Fruit fly (Drosophila melanogaster) whole organism, prepupa: ENCODE results near the gene Ugt37D1.

Source experiments
- CG10631 ChIP-seq: fragments of 200-800 bp; sonication (Bioruptor generic); optimal IDR thresholded peaks from 2 replicates; lab custom pipeline; 2016; ENCODE audit warnings: missing biosample characterization, missing genetic modification characterization
- CG11294 ChIP-seq: fragments of 200-800 bp; sonication (Bioruptor generic); IDR thresholded peaks from 2 replicates; pipeline ENCODE4 v1.3.6; 2022; ENCODE audit warnings: missing biosample characterization, missing genetic modification characterization
- CG15336 ChIP-seq: fragments of 200-800 bp; sonication (Bioruptor generic); IDR thresholded peaks from 2 replicates; pipeline ENCODE4 v1.3.6; 2022; ENCODE audit warnings: missing biosample characterization, missing genetic modification characterization
- CG1621 ChIP-seq: fragments of 200-800 bp; sonication (Bioruptor generic); optimal IDR thresholded peaks from 3 replicates; lab custom pipeline; 2018; ENCODE audit warnings: missing biosample characterization, mild to moderate bottlenecking, missing genetic modification characterization
- CG16779 ChIP-seq: fragments of 200-800 bp; sonication (Bioruptor generic); optimal IDR thresholded peaks from 3 replicates; lab custom pipeline; 2017; ENCODE audit warnings: missing biosample characterization, mild to moderate bottlenecking, missing genetic modification characterization
- CG3919 ChIP-seq: fragments of 200-800 bp; sonication (Bioruptor generic); optimal IDR thresholded peaks from 3 replicates; lab custom pipeline; 2016; ENCODE audit warnings: missing biosample characterization, missing genetic modification characterization
- CG4318 ChIP-seq: fragments of 200-800 bp; sonication (Bioruptor generic); optimal IDR thresholded peaks from 3 replicates; lab custom pipeline; 2017; ENCODE audit warnings: missing biosample characterization, mild to moderate bottlenecking, missing genetic modification characterization
- CG6163 ChIP-seq: fragments of 200-800 bp; sonication (Bioruptor generic); IDR thresholded peaks from 3 replicates; pipeline ENCODE4 v1.3.6; 2022; ENCODE audit warnings: missing biosample characterization, missing genetic modification characterization
- CG6276 ChIP-seq: fragments of 200-800 bp; sonication (Bioruptor generic); optimal IDR thresholded peaks from 2 replicates; lab custom pipeline; 2017; ENCODE audit warnings: missing biosample characterization, mild to moderate bottlenecking, missing genetic modification characterization
- CG6808 ChIP-seq: fragments of 200-800 bp; sonication (Bioruptor generic); optimal IDR thresholded peaks from 3 replicates; lab custom pipeline; 2017; ENCODE audit warnings: missing biosample characterization, missing genetic modification characterization, mild to moderate bottlenecking, moderate library complexity, missing genetic modification reagents
- CG6854 ChIP-seq: fragments of 200-800 bp; sonication (Bioruptor generic); optimal IDR thresholded peaks from 2 replicates; lab custom pipeline; 2017; ENCODE audit warnings: missing biosample characterization, mild to moderate bottlenecking, missing genetic modification characterization
- CG7368 ChIP-seq: fragments of 200-800 bp; sonication (Bioruptor generic); optimal IDR thresholded peaks from 3 replicates; lab custom pipeline; 2016; ENCODE audit warnings: missing biosample characterization, missing genetic modification characterization
- CG8119 ChIP-seq: fragments of 200-800 bp; sonication (Bioruptor generic); IDR thresholded peaks from 3 replicates; pipeline ENCODE4 v1.3.6; 2022; ENCODE audit warnings: missing biosample characterization, missing genetic modification characterization
- CG8319 ChIP-seq: fragments of 200-800 bp; sonication (Bioruptor generic); optimal IDR thresholded peaks from 3 replicates; lab custom pipeline; 2016; ENCODE audit warnings: missing biosample characterization, missing genetic modification characterization
- CG8632 ChIP-seq: fragments of 200-800 bp; sonication (Bioruptor generic); optimal IDR thresholded peaks from 3 replicates; lab custom pipeline; 2016; ENCODE audit warnings: missing biosample characterization, missing genetic modification characterization
- CG9139 ChIP-seq: fragments of 200-800 bp; sonication (Bioruptor generic); optimal IDR thresholded peaks from 3 replicates; lab custom pipeline; 2017; ENCODE audit warnings: missing biosample characterization, mild to moderate bottlenecking, missing genetic modification characterization
- Eip75B ChIP-seq: fragments of 200-800 bp; sonication (Bioruptor generic); optimal IDR thresholded peaks from 3 replicates; lab custom pipeline; 2016; ENCODE audit warnings: missing biosample characterization, missing genetic modification characterization
- Eip78C ChIP-seq: fragments of 200-800 bp; sonication (Bioruptor generic); peaks from one replicate; lab custom pipeline; 2016; ENCODE audit warnings: missing biosample characterization, missing genetic modification characterization
- Ets96B ChIP-seq: fragments of 200-800 bp; optimal IDR thresholded peaks from 2 replicates; lab custom pipeline; 2019; ENCODE audit warnings: missing biosample characterization, mild to moderate bottlenecking, missing genetic modification characterization, moderate library complexity
- Gug ChIP-seq: fragments of 200-800 bp; sonication (Bioruptor generic); IDR thresholded peaks from 2 replicates; pipeline ENCODE4 v1.3.6; 2022; ENCODE audit warnings: missing biosample characterization, missing genetic modification characterization
- Hr4 ChIP-seq: fragments of 200-800 bp; sonication (Bioruptor generic); optimal IDR thresholded peaks from 3 replicates; lab custom pipeline; 2016; ENCODE audit warnings: missing biosample characterization, missing genetic modification characterization
- Smox ChIP-seq: fragments of 200-800 bp; sonication (Bioruptor generic); optimal IDR thresholded peaks from 3 replicates; lab custom pipeline; 2016; ENCODE audit warnings: missing biosample characterization, missing genetic modification characterization
- Sox14 ChIP-seq: fragments of 200-800 bp; sonication (Bioruptor generic); optimal IDR thresholded peaks from 3 replicates; lab custom pipeline; 2016; ENCODE audit warnings: missing biosample characterization, missing genetic modification characterization
- acj6 ChIP-seq: fragments of 200-800 bp; sonication (Bioruptor generic); optimal IDR thresholded peaks from 3 replicates; lab custom pipeline; 2016; ENCODE audit warnings: missing biosample characterization, missing genetic modification characterization
- cyc ChIP-seq: fragments of 200-800 bp; sonication (Bioruptor generic); optimal IDR thresholded peaks from 3 replicates; lab custom pipeline; 2016; ENCODE audit warnings: missing biosample characterization, missing genetic modification characterization
- eg ChIP-seq: fragments of 200-800 bp; sonication (Bioruptor generic); IDR thresholded peaks from 3 replicates; pipeline ENCODE4 v1.3.6; 2022; ENCODE audit warnings: missing biosample characterization, missing genetic modification characterization
- esn ChIP-seq: fragments of 200-800 bp; sonication (Bioruptor generic); optimal IDR thresholded peaks from 2 replicates; lab custom pipeline; 2016; ENCODE audit warnings: missing biosample characterization, mild to moderate bottlenecking, missing genetic modification characterization, moderate library complexity
- net ChIP-seq: fragments of 200-800 bp; sonication (Bioruptor generic); optimal IDR thresholded peaks from 3 replicates; lab custom pipeline; 2016; ENCODE audit warnings: missing biosample characterization, missing genetic modification characterization
- pdm3 ChIP-seq: fragments of 200-800 bp; sonication (Bioruptor generic); optimal IDR thresholded peaks from 3 replicates; lab custom pipeline; 2016; ENCODE audit warnings: missing biosample characterization, missing genetic modification characterization
- salr ChIP-seq, 2 experiments: fragments of 200-800 bp; sonication (Bioruptor generic); optimal IDR thresholded peaks; 3 replicates each; lab custom pipeline; 2016 to 2018; ENCODE audit warnings: missing biosample characterization in 2 of 2, missing genetic modification characterization in 2 of 2, mild to moderate bottlenecking in 1 of 2
- svp ChIP-seq: fragments of 200-800 bp; sonication (Bioruptor generic); peaks from one replicate; lab custom pipeline; 2016; ENCODE audit warnings: missing biosample characterization, missing genetic modification characterization
- vri ChIP-seq: fragments of 200-800 bp; sonication (Bioruptor generic); optimal IDR thresholded peaks from 3 replicates; lab custom pipeline; 2016; ENCODE audit warnings: missing biosample characterization, mild to moderate bottlenecking, missing genetic modification characterization

The Ugt37D1 gene

DNA sequence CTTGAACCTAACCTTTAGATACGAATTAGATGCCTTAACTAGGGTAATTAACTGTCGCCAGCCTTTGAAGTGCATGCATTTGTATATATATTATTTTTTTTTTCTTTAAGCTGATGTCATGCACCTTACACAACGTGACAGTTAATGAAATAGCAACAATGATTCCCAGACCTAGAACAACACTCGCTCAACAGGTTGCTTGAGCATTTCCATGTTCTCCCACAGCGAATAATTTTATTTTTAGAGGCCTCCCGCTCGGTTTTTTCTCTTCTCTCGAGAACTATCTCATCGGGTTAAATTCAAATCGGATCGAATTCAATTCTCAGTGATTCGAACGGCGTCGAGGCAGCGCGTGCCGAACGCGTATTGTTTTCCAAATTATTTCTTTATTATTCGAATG lies at the start of gene Ugt37D1:
Gene Ugt37D1, plus strand, starts transcription at position 321 of the 400 bp plus-strand sequence.
- TF ChIP-seq Eip78C (GFP tag; lab: Kevin White, UChicago) (peak; percentile 60), CG10631 (GFP tag; lab: Kevin White, UChicago) (no peak), net (GFP tag; lab: Kevin White, UChicago) (no peak), salr (GFP tag; optimal IDR thresholded peaks at IDR 0.05; lab: Kevin White, UChicago) (peak in 1 of 2 experiments; percentile 2)

DNA sequence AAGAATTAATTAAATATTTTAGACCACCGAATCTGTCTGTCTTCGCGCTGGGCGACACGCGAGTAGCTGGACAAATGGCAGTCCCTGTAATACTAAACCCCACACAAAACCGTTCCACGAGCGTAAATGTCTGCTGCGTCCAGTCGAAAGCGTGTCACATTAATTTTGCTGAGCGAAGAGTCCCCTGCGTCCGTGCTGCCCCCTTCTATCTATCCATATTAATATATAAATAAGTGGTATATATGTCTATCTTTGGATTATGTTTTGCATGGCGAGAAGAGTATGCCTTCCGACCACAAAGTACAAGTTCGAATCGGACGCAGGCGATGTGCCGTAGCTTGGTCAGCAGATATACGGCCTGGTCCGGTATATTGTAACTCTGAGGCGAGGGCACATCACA lies 46.5 kb upstream of the Ugt37D1 start:
- TF ChIP-seq Eip78C (GFP tag; lab: Kevin White, UChicago) = no peak
- no peak for TF ChIP-seq vri (GFP tag; lab: Kevin White, UChicago)
- TF ChIP-seq CG1621 (tag; lab: Kevin White, UChicago) = no peak
- no peak for TF ChIP-seq salr (GFP tag; optimal IDR thresholded peaks at IDR 0.05; lab: Kevin White, UChicago)
- no peak for TF ChIP-seq CG11294
- TF ChIP-seq CG3919 = no peak
- TF ChIP-seq CG7368 (GFP tag; lab: Kevin White, UChicago) = no peak
- no peak for TF ChIP-seq acj6 (GFP tag; lab: Kevin White, UChicago)
- no peak for TF ChIP-seq CG10631 (GFP tag; lab: Kevin White, UChicago)
- no peak for TF ChIP-seq CG8319
- no peak for TF ChIP-seq CG4318 (GFP tag; lab: Kevin White, UChicago)
- TF ChIP-seq Gug (GFP tag; lab: Robert Waterston, UW) = no peak
- TF ChIP-seq CG8632 = no peak
- no peak for TF ChIP-seq CG16779 (tag; lab: Kevin White, UChicago)
- no peak for TF ChIP-seq Eip75B
- no peak for TF ChIP-seq Ets96B (tag; lab: Kevin White, UChicago)
- TF ChIP-seq, all 60 proteins: peak for 0

DNA sequence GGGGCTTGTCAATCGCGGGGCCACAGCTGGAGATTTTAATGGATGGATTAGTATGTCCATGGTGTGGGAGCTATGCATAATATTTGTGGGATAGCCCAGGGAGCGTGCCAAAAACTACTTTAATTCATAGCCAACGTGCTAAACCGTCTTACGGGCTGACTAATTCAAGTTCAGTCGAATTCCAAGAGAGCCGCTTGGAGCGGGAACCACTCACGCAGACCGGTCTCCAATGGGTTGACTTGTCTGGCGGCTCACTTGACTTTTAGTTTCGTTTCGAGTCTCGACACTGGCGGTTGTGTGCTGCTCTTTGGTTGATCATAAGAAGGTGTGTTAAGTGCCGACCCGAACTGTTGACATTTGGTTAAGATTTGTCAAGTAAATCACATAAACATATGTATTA lies 44.8 kb upstream of the Ugt37D1 start, which contains the start of gene yellow-b:
Gene yellow-b, plus strand, starts transcription at position 263 of the 400 bp plus-strand sequence.
- TF ChIP-seq CG15336 (GFP tag; lab: Robert Waterston, UW) (peak; percentile 28; the same call in 1 of the 2 replicates), Hr4 (GFP tag; lab: Kevin White, UChicago) (no peak)

DNA sequence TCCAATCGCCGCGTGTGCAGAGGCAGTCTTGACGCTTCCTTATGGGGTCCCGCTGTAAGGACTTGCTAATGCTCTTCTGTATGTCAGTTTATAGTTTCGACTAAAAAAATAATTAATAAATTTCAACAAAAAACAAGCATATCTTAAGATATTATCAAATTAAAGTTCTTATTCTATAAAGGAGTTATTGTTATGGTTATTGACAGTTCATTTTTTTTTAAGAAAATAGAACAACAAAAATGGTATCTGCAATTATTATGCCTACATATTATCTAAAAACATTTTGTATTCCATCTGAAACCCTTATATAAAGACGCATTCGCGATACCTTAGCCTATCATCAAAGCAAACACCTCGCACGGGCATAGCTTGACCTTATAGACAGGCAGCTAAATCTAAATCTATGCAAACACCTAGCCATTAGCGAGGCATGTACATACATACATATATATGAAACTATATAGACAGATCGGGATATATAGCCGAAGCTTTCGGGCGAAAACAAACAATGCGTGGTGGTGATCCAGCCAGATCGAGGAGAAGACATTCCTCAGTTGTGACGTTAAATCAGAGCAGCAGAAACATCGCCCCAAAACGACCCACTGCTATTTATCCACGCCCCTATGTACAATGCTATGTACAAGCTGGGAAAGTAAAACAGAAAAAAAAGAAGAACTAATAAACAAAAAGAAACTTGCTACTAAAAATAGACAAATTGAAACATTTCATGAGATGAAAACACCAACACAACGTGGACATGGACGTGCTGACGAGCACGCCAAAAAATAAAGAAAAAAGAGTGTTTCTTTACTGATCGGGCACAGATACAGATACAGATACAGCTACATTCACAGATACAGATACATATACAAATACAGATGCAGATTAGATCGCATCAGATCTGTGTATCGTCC lies 38.1 kb upstream of the Ugt37D1 start, which contains the start of gene ppk17:
Gene ppk17, minus strand, starts transcription at position 51 of the 914 bp plus-strand sequence.
- TF ChIP-seq CG9139 (GFP tag; lab: Kevin White, UChicago) = no peak
- no peak for TF ChIP-seq CG16779 (tag; lab: Kevin White, UChicago)
- TF ChIP-seq CG7368 (GFP tag; lab: Kevin White, UChicago) = no peak
- TF ChIP-seq CG6276 (GFP tag; lab: Kevin White, UChicago) = peak; percentile 56
- TF ChIP-seq CG6854 = no peak
- TF ChIP-seq CG15336 (GFP tag; lab: Robert Waterston, UW) = peak; percentile 58
- TF ChIP-seq Gug (GFP tag; lab: Robert Waterston, UW) = 0 out of 2 replicates have a peak, but pooled peaks have one; percentile 19
- no peak for TF ChIP-seq Smox (GFP tag; lab: Kevin White, UChicago)
- TF ChIP-seq pdm3 (GFP tag; lab: Kevin White, UChicago) = no peak
- TF ChIP-seq esn (GFP tag; lab: Kevin White, UChicago) = no peak
- no peak for TF ChIP-seq CG1621 (tag; lab: Kevin White, UChicago)
- TF ChIP-seq cyc = no peak
- TF ChIP-seq Sox14 = no peak
- peak; percentile 55 for TF ChIP-seq CG8119
- no peak for TF ChIP-seq acj6 (GFP tag; lab: Kevin White, UChicago)
- TF ChIP-seq eg (GFP tag; lab: Robert Waterston, UW) = peak; percentile 75; the same call in 2 of the 3 replicates
- no peak for TF ChIP-seq CG6808
- TF ChIP-seq CG6163 (GFP tag; lab: Robert Waterston, UW) = peak; percentile 48; the same call in 1 of the 3 replicates

DNA sequence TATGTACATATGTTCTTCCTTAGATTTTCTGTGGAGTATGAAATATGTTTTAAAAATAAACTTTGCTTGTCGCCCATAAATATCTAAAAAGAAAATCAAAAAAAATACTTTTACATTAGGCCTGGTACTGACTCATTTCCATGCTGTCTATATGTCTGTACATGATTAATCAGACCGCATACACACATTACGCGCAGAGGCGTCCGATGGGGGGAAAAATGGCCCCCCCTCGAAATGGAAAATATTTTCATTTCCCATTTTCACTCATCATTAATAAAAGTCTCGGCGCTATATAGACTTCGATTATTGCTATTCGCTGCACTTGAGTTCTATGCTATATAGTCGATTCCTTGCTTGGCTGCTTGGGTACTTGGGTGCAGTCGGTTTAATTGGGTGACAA lies 36.9 kb upstream of the Ugt37D1 start:
- TF ChIP-seq eg (GFP tag; lab: Robert Waterston, UW) = 0 out of 3 replicates have a peak, but pooled peaks have one; percentile 12
- no peak for TF ChIP-seq vri (GFP tag; lab: Kevin White, UChicago)
- TF ChIP-seq svp (GFP tag; lab: Kevin White, UChicago) = peak; percentile 49
